Fruit fly (Drosophila melanogaster) whole organism, embryonic: Measurements from ENCODE around the gene CG1307.
A peak's percentile ranks its signal among the peaks of the same experiment; 100 is the strongest.

Experiments
- ATbp ChIP-seq: fragments of 200-800 bp; sonication (Bioruptor generic); optimal IDR thresholded peaks from 2 replicates; lab custom pipeline; 2017; ENCODE audit warnings: missing biosample characterization, mild to moderate bottlenecking, missing genetic modification characterization, missing genetic modification reagents
- BEAF-32 ChIP-seq: fragments of 200-800 bp; sonication (Bioruptor generic); optimal IDR thresholded peaks from 3 replicates; lab custom pipeline; 2017; ENCODE audit warnings: missing biosample characterization, missing genetic modification characterization, mild to moderate bottlenecking, moderate library complexity, missing genetic modification reagents
- Bteb2 ChIP-seq: fragments of 200-800 bp; sonication (Bioruptor generic); optimal IDR thresholded peaks from 2 replicates; lab custom pipeline; 2016; ENCODE audit warnings: missing biosample characterization, missing genetic modification characterization
- CG11398 ChIP-seq: fragments of 200-800 bp; sonication (Bioruptor generic); optimal IDR thresholded peaks from 2 replicates; lab custom pipeline; 2016; ENCODE audit warnings: missing biosample characterization, missing genetic modification characterization
- CG11456 ChIP-seq: fragments of 200-800 bp; sonication (Bioruptor generic); IDR thresholded peaks from 3 replicates; pipeline ENCODE4 v1.3.6; 2022; ENCODE audit warnings: missing biosample characterization, missing genetic modification characterization
- CG12769 ChIP-seq: fragments of 200-800 bp; sonication (Bioruptor generic); optimal IDR thresholded peaks from 2 replicates; lab custom pipeline; 2019; ENCODE audit warnings: missing biosample characterization, mild to moderate bottlenecking, missing genetic modification characterization, moderate library complexity
- CG14710 ChIP-seq: fragments of 200-800 bp; sonication (Bioruptor generic); optimal IDR thresholded peaks from 3 replicates; lab custom pipeline; 2019; ENCODE audit warnings: missing biosample characterization, mild to moderate bottlenecking, missing genetic modification characterization, moderate library complexity
- CG15479 ChIP-seq: fragments of 200-800 bp; sonication (Bioruptor generic); optimal IDR thresholded peaks from 3 replicates; lab custom pipeline; 2019; ENCODE audit warnings: missing biosample characterization, mild to moderate bottlenecking, missing genetic modification characterization, moderate library complexity
- CG15601 ChIP-seq: fragments of 200-800 bp; sonication (Bioruptor generic); optimal IDR thresholded peaks from 3 replicates; lab custom pipeline; 2019; ENCODE audit warnings: missing biosample characterization, mild to moderate bottlenecking, missing genetic modification characterization, moderate library complexity
- CG1602 ChIP-seq: fragments of 200-800 bp; sonication (Bioruptor generic); optimal IDR thresholded peaks from 3 replicates; lab custom pipeline; 2016; ENCODE audit warnings: missing biosample characterization, missing genetic modification characterization
- CG1603 ChIP-seq: fragments of 200-800 bp; sonication (Bioruptor generic); optimal IDR thresholded peaks from 2 replicates; lab custom pipeline; 2019; ENCODE audit warnings: missing biosample characterization, mild to moderate bottlenecking, missing genetic modification characterization, moderate library complexity
- CG17385 ChIP-seq: fragments of 200-800 bp; sonication (Bioruptor generic); optimal IDR thresholded peaks from 3 replicates; lab custom pipeline; 2018; ENCODE audit warnings: missing biosample characterization, mild to moderate bottlenecking, missing genetic modification characterization
- CG2712 ChIP-seq: fragments of 200-800 bp; optimal IDR thresholded peaks from 3 replicates; lab custom pipeline; 2019; ENCODE audit warnings: missing biosample characterization, mild to moderate bottlenecking, missing genetic modification characterization, moderate library complexity
- CG2875 ChIP-seq: fragments of 200-800 bp; sonication (Bioruptor generic); optimal IDR thresholded peaks from 2 replicates; lab custom pipeline; 2017; ENCODE audit warnings: missing biosample characterization, mild to moderate bottlenecking, missing genetic modification characterization, missing genetic modification reagents
- CG33213 ChIP-seq: fragments of 200-800 bp; sonication (Bioruptor generic); optimal IDR thresholded peaks from 3 replicates; lab custom pipeline; 2016; ENCODE audit warnings: missing biosample characterization, missing genetic modification characterization
- CG42726 ChIP-seq: fragments of 200-800 bp; sonication (Bioruptor generic); IDR thresholded peaks from 2 replicates; pipeline ENCODE4 v1.3.6; 2022; ENCODE audit warnings: missing biosample characterization, missing genetic modification characterization; ENCODE audit not compliant: partially characterized antibody
- CG5245 ChIP-seq: fragments of 200-800 bp; sonication (Bioruptor generic); optimal IDR thresholded peaks from 3 replicates; lab custom pipeline; 2016; ENCODE audit warnings: missing biosample characterization, missing genetic modification characterization
- CG7745 ChIP-seq: fragments of 200-800 bp; sonication (Bioruptor generic); optimal IDR thresholded peaks from 2 replicates; lab custom pipeline; 2018; ENCODE audit warnings: missing biosample characterization, mild to moderate bottlenecking, missing genetic modification characterization, moderate library complexity
- CG8359 ChIP-seq: fragments of 200-800 bp; sonication (Bioruptor generic); optimal IDR thresholded peaks from 2 replicates; lab custom pipeline; 2017; ENCODE audit warnings: missing biosample characterization, mild to moderate bottlenecking, missing genetic modification characterization, borderline replicate concordance
- CG8478 ChIP-seq: fragments of >200 bp; optimal IDR thresholded peaks from 2 replicates; lab custom pipeline; 2018
- CG9609 ChIP-seq: fragments of 200-800 bp; sonication (Bioruptor generic); optimal IDR thresholded peaks from 3 replicates; lab custom pipeline; 2016; ENCODE audit warnings: missing biosample characterization, missing genetic modification characterization
- CG9727 ChIP-seq: fragments of 200-800 bp; sonication (Bioruptor generic); optimal IDR thresholded peaks from 3 replicates; lab custom pipeline; 2017; ENCODE audit warnings: missing biosample characterization, mild to moderate bottlenecking, missing genetic modification characterization
- D ChIP-seq, 2 experiments: fragments of 200-800 bp in 1 of 2; fragments of >200 bp in 1 of 2; sonication (Bioruptor generic) in 1 of 2; optimal IDR thresholded peaks; 2 replicates in 1 of 2; 3 replicates in 1 of 2; lab custom pipeline; 2017; ENCODE audit warnings: mild to moderate bottlenecking in 1 of 2, missing biosample characterization in 1 of 2, missing genetic modification characterization in 1 of 2, missing genetic modification reagents in 1 of 2
- D19A ChIP-seq: fragments of 200-800 bp; optimal IDR thresholded peaks from 3 replicates; lab custom pipeline; 2019; ENCODE audit warnings: missing biosample characterization, mild to moderate bottlenecking, missing genetic modification characterization, moderate library complexity
- Fer1 ChIP-seq: fragments of 200-800 bp; sonication (Bioruptor generic); optimal IDR thresholded peaks from 2 replicates; lab custom pipeline; 2017; ENCODE audit warnings: missing biosample characterization, mild to moderate bottlenecking, missing genetic modification characterization
- HLHmδ ChIP-seq: fragments of 200-800 bp; sonication (Bioruptor generic); optimal IDR thresholded peaks from 2 replicates; lab custom pipeline; 2018; ENCODE audit warnings: missing biosample characterization, mild to moderate bottlenecking, missing genetic modification characterization, moderate library complexity
- Hey ChIP-seq: fragments of 200-800 bp; sonication (Bioruptor generic); optimal IDR thresholded peaks from 3 replicates; lab custom pipeline; 2018; ENCODE audit warnings: missing biosample characterization, mild to moderate bottlenecking, missing genetic modification characterization
- HmgD ChIP-seq: fragments of 200-800 bp; sonication (Bioruptor generic); optimal IDR thresholded peaks from 3 replicates; lab custom pipeline; 2016; ENCODE audit warnings: missing biosample characterization, missing genetic modification characterization
- Lhr ChIP-seq: fragments of 200-800 bp; sonication (Bioruptor generic); optimal IDR thresholded peaks from 3 replicates; lab custom pipeline; 2017; ENCODE audit warnings: mild to moderate bottlenecking, missing biosample characterization, missing genetic modification reagents, missing genetic modification characterization
- MTF-1 ChIP-seq: fragments of 200-800 bp; sonication (Bioruptor generic); optimal IDR thresholded peaks from 2 replicates; lab custom pipeline; 2018; ENCODE audit warnings: missing biosample characterization, mild to moderate bottlenecking, missing genetic modification characterization, borderline replicate concordance
- Med ChIP-seq: fragments of 200-800 bp; sonication (Bioruptor generic); peaks from one replicate; lab custom pipeline; 2016; ENCODE audit warnings: missing biosample characterization, missing genetic modification characterization, mild to moderate bottlenecking, inconsistent platforms, moderate library complexity
- Spps ChIP-seq: fragments of 200-800 bp; sonication (Bioruptor generic); optimal IDR thresholded peaks from 2 replicates; lab custom pipeline; 2018; ENCODE audit warnings: missing biosample characterization, mild to moderate bottlenecking, missing genetic modification characterization
- Ssrp ChIP-seq: fragments of 200-800 bp; sonication (Bioruptor generic); optimal IDR thresholded peaks from 2 replicates; lab custom pipeline; 2018; ENCODE audit warnings: missing biosample characterization, mild to moderate bottlenecking, missing genetic modification characterization, moderate library complexity
- Xrp1 ChIP-seq: fragments of 200-800 bp; sonication (Bioruptor generic); IDR thresholded peaks from 2 replicates; pipeline ENCODE4 v1.3.6; 2022; ENCODE audit warnings: missing biosample characterization, missing genetic modification characterization
- chif ChIP-seq, 2 experiments: fragments of 200-800 bp; sonication (Bioruptor generic); optimal IDR thresholded peaks; 3 replicates each; lab custom pipeline; 2016; ENCODE audit warnings: missing biosample characterization in 2 of 2, missing genetic modification characterization in 2 of 2
- danr ChIP-seq: fragments of 200-800 bp; sonication (Bioruptor generic); IDR thresholded peaks from 2 replicates; pipeline ENCODE4 v1.3.6; 2022; ENCODE audit warnings: missing biosample characterization, missing genetic modification characterization
- ems ChIP-seq: fragments of 200-800 bp; sonication (Bioruptor generic); optimal IDR thresholded peaks from 3 replicates; lab custom pipeline; 2016; ENCODE audit warnings: missing biosample characterization, missing genetic modification characterization
- fd64A ChIP-seq: fragments of 200-800 bp; sonication (Bioruptor generic); optimal IDR thresholded peaks from 3 replicates; lab custom pipeline; 2018; ENCODE audit warnings: missing biosample characterization, mild to moderate bottlenecking, missing genetic modification characterization
- gro ChIP-seq: fragments of 200-800 bp; sonication (Bioruptor generic); optimal IDR thresholded peaks from 2 replicates; lab custom pipeline; 2016; ENCODE audit warnings: missing biosample characterization, missing genetic modification characterization
- hkb ChIP-seq, 2 experiments: fragments of 200-800 bp in 1 of 2; fragments of >200 bp in 1 of 2; sonication (Bioruptor generic) in 1 of 2; IDR thresholded peaks in 1 of 2; optimal IDR thresholded peaks in 1 of 2; 2 replicates each; pipeline versions ENCODE4 v1.3.6 to Lab custom; 2017 to 2022; ENCODE audit warnings: missing biosample characterization in 1 of 2, missing genetic modification characterization in 1 of 2
- ranshi ChIP-seq: fragments of 200-800 bp; sonication (Bioruptor generic); IDR thresholded peaks from 2 replicates; pipeline ENCODE4 v1.3.6; 2022; ENCODE audit warnings: missing biosample characterization, missing genetic modification characterization
- sc ChIP-seq, 3 experiments: fragments of >200 bp in 2 of 3; fragments of 200-800 bp in 1 of 3; sonication (Bioruptor generic) in 1 of 3; optimal IDR thresholded peaks; 2 replicates in 2 of 3; 3 replicates in 1 of 3; lab custom pipeline; 2017; ENCODE audit warnings: mild to moderate bottlenecking in 1 of 3, missing biosample characterization in 1 of 3, missing genetic modification characterization in 1 of 3, missing genetic modification reagents in 1 of 3
- sd ChIP-seq: fragments of 200-800 bp; sonication (Bioruptor generic); optimal IDR thresholded peaks from 3 replicates; lab custom pipeline; 2018; ENCODE audit warnings: missing biosample characterization, mild to moderate bottlenecking, missing genetic modification characterization, moderate library complexity
- sens ChIP-seq: fragments of 200-800 bp; sonication (Bioruptor generic); peaks from one replicate; lab custom pipeline; 2016; ENCODE audit warnings: missing biosample characterization, missing genetic modification characterization
- sima ChIP-seq: fragments of 200-800 bp; sonication (Bioruptor generic); optimal IDR thresholded peaks from 2 replicates; lab custom pipeline; 2016; ENCODE audit warnings: missing biosample characterization, missing genetic modification characterization
- tgo ChIP-seq: fragments of 200-800 bp; sonication (Bioruptor generic); IDR thresholded peaks from 3 replicates; pipeline ENCODE4 v1.3.6; 2022; ENCODE audit warnings: missing biosample characterization, missing genetic modification characterization
- trem ChIP-seq: fragments of 200-800 bp; optimal IDR thresholded peaks from 3 replicates; lab custom pipeline; 2019; ENCODE audit warnings: missing biosample characterization, mild to moderate bottlenecking, missing genetic modification characterization, moderate library complexity
- twi ChIP-seq: fragments of 200-800 bp; optimal IDR thresholded peaks from 2 replicates; lab custom pipeline; 2019; ENCODE audit warnings: missing biosample characterization, mild to moderate bottlenecking, missing genetic modification characterization, moderate library complexity
- wek ChIP-seq: fragments of 200-800 bp; sonication (Bioruptor generic); optimal IDR thresholded peaks from 3 replicates; lab custom pipeline; 2018; ENCODE audit warnings: missing biosample characterization, mild to moderate bottlenecking, missing genetic modification characterization, moderate library complexity

CG1307 gene

dm6 chr3R:6667245-6667644, 10.0 kb upstream of the CG1307 start (continued):
- TF ChIP-seq HmgD (GFP tag; lab: Kevin White, UChicago): no peak
- peak; percentile 70 for TF ChIP-seq fd64A (GFP tag; lab: Kevin White, UChicago)
- TF ChIP-seq CG2875 (GFP tag; lab: Kevin White, UChicago): peak; percentile 48
- TF ChIP-seq sc (optimal IDR thresholded peaks at IDR 0.05; lab: Kevin White, UChicago): no peak
- peak; percentile 58 for TF ChIP-seq sc (GFP tag; optimal IDR thresholded peaks at IDR 0.05; lab: Kevin White, UChicago)
- TF ChIP-seq sens (GFP tag; lab: Kevin White, UChicago): peak; percentile 85
- peak; percentile 40 for TF ChIP-seq sd
- peak; percentile 46 for TF ChIP-seq twi (tag; lab: Kevin White, UChicago)
- TF ChIP-seq CG33213 (GFP tag; lab: Kevin White, UChicago): peak; percentile 8
- peak; percentile 26 to 55 for TF ChIP-seq chif (GFP tag; optimal IDR thresholded peaks at IDR 0.05; lab: Kevin White, UChicago)
- peak; percentile 39 for TF ChIP-seq CG15601
- 0 out of 2 replicates have a peak, but pooled peaks have one; percentile 27 for TF ChIP-seq ranshi (GFP tag; lab: Robert Waterston, UW)
- TF ChIP-seq CG11398: peak; percentile 39
- TF ChIP-seq sima (GFP tag; lab: Kevin White, UChicago): no peak
- TF ChIP-seq Spps (tag; lab: Kevin White, UChicago): peak; percentile 61
- TF ChIP-seq CG8359 (GFP tag; lab: Kevin White, UChicago): peak; percentile 56
- TF ChIP-seq D (optimal IDR thresholded peaks at IDR 0.05; lab: Kevin White, UChicago): no peak
- peak; percentile 45 for TF ChIP-seq D (GFP tag; optimal IDR thresholded peaks at IDR 0.05; lab: Kevin White, UChicago)
- TF ChIP-seq gro (GFP tag; lab: Kevin White, UChicago): no peak
- TF ChIP-seq ems (GFP tag; lab: Kevin White, UChicago): no peak
- no peak for TF ChIP-seq Bteb2 (GFP tag; lab: Kevin White, UChicago)
- peak; percentile 95 for TF ChIP-seq CG15479 (GFP tag; lab: Kevin White, UChicago)
- peak; percentile 69 for TF ChIP-seq Xrp1 (GFP tag; lab: Robert Waterston, UW)
- no peak for TF ChIP-seq CG17385 (GFP tag; lab: Kevin White, UChicago)
- no peak for TF ChIP-seq CG8478 (lab: Kevin White, UChicago)
- peak; percentile 33 for TF ChIP-seq CG1602
- TF ChIP-seq Hey (tag; lab: Kevin White, UChicago): no peak
- TF ChIP-seq BEAF-32 (GFP tag; lab: Kevin White, UChicago): no peak
- TF ChIP-seq tgo (GFP tag; lab: Robert Waterston, UW): no peak
- TF ChIP-seq Med (GFP tag; lab: Kevin White, UChicago): peak; percentile 77
- TF ChIP-seq CG14710 (tag; lab: Kevin White, UChicago): peak; percentile 68
- peak; percentile 83 for TF ChIP-seq CG7745 (tag; lab: Kevin White, UChicago)
- peak; percentile 50 for TF ChIP-seq CG2712
- no peak for TF ChIP-seq CG11456 (GFP tag; lab: Robert Waterston, UW)
- TF ChIP-seq Lhr (GFP tag; lab: Kevin White, UChicago): peak; percentile 43
- peak; percentile 62 for TF ChIP-seq wek (GFP tag; lab: Kevin White, UChicago)
- peak; percentile 75 for TF ChIP-seq CG1603 (tag; lab: Kevin White, UChicago)
- peak; percentile 84 for TF ChIP-seq CG9727 (GFP tag; lab: Kevin White, UChicago)
- peak; percentile 56 for TF ChIP-seq MTF-1 (GFP tag; lab: Kevin White, UChicago)
- no peak for TF ChIP-seq CG42726 (GFP tag; lab: Robert Waterston, UW)
- peak; percentile 5 for TF ChIP-seq CG5245 (GFP tag; lab: Kevin White, UChicago)
- TF ChIP-seq CG12769 (tag; lab: Kevin White, UChicago): no peak
- no peak for TF ChIP-seq danr (GFP tag; lab: Robert Waterston, UW)
- peak; percentile 25 for TF ChIP-seq HLHmδ (GFP tag; lab: Kevin White, UChicago)
- TF ChIP-seq D19A (tag; lab: Kevin White, UChicago): peak; percentile 28
- no peak for TF ChIP-seq Fer1 (GFP tag; lab: Kevin White, UChicago)
- TF ChIP-seq trem (tag; lab: Kevin White, UChicago): peak; percentile 44
- TF ChIP-seq Ssrp (tag; lab: Kevin White, UChicago): no peak
- peak; percentile 49 for TF ChIP-seq ATbp (GFP tag; lab: Kevin White, UChicago)
- no peak for TF ChIP-seq CG9609 (GFP tag; lab: Kevin White, UChicago)
- TF ChIP-seq hkb (optimal IDR thresholded peaks at IDR 0.05; lab: Kevin White, UChicago): no peak
- no peak for TF ChIP-seq hkb (GFP tag; IDR thresholded peaks at IDR 0.05; lab: Robert Waterston, UW)
